Fruit fly (Drosophila melanogaster): ENCODE measurements around the gene Peritrophin-15b.

Peritrophin-15b gene

dm6 chr2L:8382646-8383045 lies 12.1 kb downstream of the Peritrophin-15b start, which contains the start of the genes CG13392 and Rcd4 (continued):
- TF ChIP-seq MESR4 (GFP tag; optimal IDR thresholded peaks at IDR 0.05) (peak; percentile 78), GATAe (GFP tag; conservative IDR thresholded peaks at IDR 0.05) (no peak), CG33557 (GFP tag; optimal IDR thresholded peaks at IDR 0.05) (peak; percentile 5), CG13296 (GFP tag; optimal IDR thresholded peaks at IDR 0.05) (peak; percentile 41), CG9797 (GFP tag; optimal IDR thresholded peaks at IDR 0.05) (peak; percentile 33), Dp (GFP tag; optimal IDR thresholded peaks at IDR 0.05) (peak; percentile 33), Fer1 (GFP tag; optimal IDR thresholded peaks at IDR 0.05) (peak; percentile 75), CG3995 (GFP tag; optimal IDR thresholded peaks at IDR 0.05) (peak; percentile 66), Nf-YC (tag; optimal IDR thresholded peaks at IDR 0.05) (peak; percentile 17), CG12071 (GFP tag; optimal IDR thresholded peaks at IDR 0.05) (peak; percentile 67), Drgx (GFP tag; IDR thresholded peaks at IDR 0.05) (peak; percentile 45; the same call in 1 of the 2 replicates), br (optimal IDR thresholded peaks at IDR 0.05) (no peak), ATbp (GFP tag; optimal IDR thresholded peaks at IDR 0.05) (no peak), HLHmδ (GFP tag; optimal IDR thresholded peaks at IDR 0.05) (peak; percentile 28), fd3F (GFP tag; optimal IDR thresholded peaks at IDR 0.05) (peak; percentile 16), CG4854 (GFP tag; optimal IDR thresholded peaks at IDR 0.05) (peak; percentile 45), Elba2 (GFP tag; optimal IDR thresholded peaks at IDR 0.05) (no peak), insv (GFP tag; optimal IDR thresholded peaks at IDR 0.05) (peak in 1 of 2 experiments; percentile 42), otp (GFP tag; IDR thresholded peaks at IDR 0.05) (peak; percentile 50; the same call in 2 of the 3 replicates), Dll (GFP tag; IDR thresholded peaks at IDR 0.05; ENCODE audit: partially characterized antibody) (peak; percentile 63; the same call in 2 of the 4 replicates), TFAM (GFP tag; optimal IDR thresholded peaks at IDR 0.05) (no peak), CG9932 (GFP tag; IDR thresholded peaks at IDR 0.05) (peak; percentile 90), Blimp-1 (GFP tag; optimal IDR thresholded peaks at IDR 0.05) (peak; percentile 27), unc-4 (GFP tag; IDR thresholded peaks at IDR 0.05; ENCODE audit: partially characterized antibody) (peak; percentile 54), ERR (GFP tag; optimal IDR thresholded peaks at IDR 0.05) (peak; percentile 81), Poxn (GFP tag; IDR thresholded peaks at IDR 0.05) (no peak), sd (tag; optimal IDR thresholded peaks at IDR 0.05) (peak; percentile 77), CG11723 (GFP tag; optimal IDR thresholded peaks at IDR 0.05) (peak; percentile 3), croc (GFP tag; conservative IDR thresholded peaks at IDR 0.05) (no peak), chn (GFP tag; optimal IDR thresholded peaks at IDR 0.05) (peak; percentile 50), slbo (GFP tag; IDR thresholded peaks at IDR 0.05) (peak; percentile 85), Lim3 (GFP tag; IDR thresholded peaks at IDR 0.05) (no peak), chm (GFP tag; IDR thresholded peaks at IDR 0.05) (peak; percentile 51; the same call in 1 of the 2 replicates), Vsx1 (GFP tag; optimal IDR thresholded peaks at IDR 0.05) (no peak), CG5180 (GFP tag; optimal IDR thresholded peaks at IDR 0.05) (no peak), grn (GFP tag; optimal IDR thresholded peaks at IDR 0.05) (no peak), CG11695 (GFP tag; IDR thresholded peaks at IDR 0.05) (no peak; the same call in 2 of the 3 replicates), dm (GFP tag; optimal IDR thresholded peaks at IDR 0.05) (peak; percentile 48), CG10654 (GFP tag; optimal IDR thresholded peaks at IDR 0.05) (no peak), CG14441 (GFP tag; IDR thresholded peaks at IDR 0.05) (peak; percentile 36; the same call in 1 of the 2 replicates), disco-r (GFP tag; optimal IDR thresholded peaks at IDR 0.05) (peak; percentile 12), CG10431 (GFP tag; optimal IDR thresholded peaks at IDR 0.05) (peak; percentile 40), kay (GFP tag; optimal IDR thresholded peaks at IDR 0.05) (peak; percentile 4), CG15011 (GFP tag; optimal IDR thresholded peaks at IDR 0.05) (no peak), sr (GFP tag; IDR thresholded peaks at IDR 0.05) (no peak), Xrp1 (GFP tag; IDR thresholded peaks at IDR 0.05) (peak; percentile 71), dysf (GFP tag; IDR thresholded peaks at IDR 0.05) (peak; percentile 72), jumu (GFP tag; optimal IDR thresholded peaks at IDR 0.05) (peak; percentile 73), pfk (GFP tag; optimal IDR thresholded peaks at IDR 0.05) (no peak), CG6175 (GFP tag; IDR thresholded peaks at IDR 0.05) (no peak), CG2199 (GFP tag; IDR thresholded peaks at IDR 0.05) (no peak)
